Fruit fly (Drosophila melanogaster): ENCODE data around the gene CG2604.

Gene CG2604

DNA sequence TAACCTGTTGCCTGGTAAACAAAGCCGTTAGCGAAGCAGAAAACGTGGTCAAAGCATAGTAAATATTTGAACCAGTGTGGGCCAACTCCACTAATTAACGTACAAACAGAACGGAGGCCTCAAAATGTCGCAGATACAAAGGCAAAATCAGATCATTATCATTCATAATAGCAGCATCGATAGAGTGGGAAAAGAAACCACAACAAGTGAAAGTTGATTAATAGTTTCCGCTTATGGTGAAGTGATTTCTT, 15.1 kb downstream of the CG2604 start (continued):
- TF ChIP-seq CG9876 (GFP tag; optimal IDR thresholded peaks at IDR 0.05) = no peak
- TF ChIP-seq CG3281 (GFP tag; optimal IDR thresholded peaks at IDR 0.05) = no peak
- no peak for TF ChIP-seq H15 (GFP tag; IDR thresholded peaks at IDR 0.05)
- TF ChIP-seq Dbx (GFP tag; IDR thresholded peaks at IDR 0.05) = no peak
- no peak for TF ChIP-seq rib (GFP tag; IDR thresholded peaks at IDR 0.05)
- no peak for TF ChIP-seq ewg (GFP tag; optimal IDR thresholded peaks at IDR 0.05)
- no peak for TF ChIP-seq CG12236 (GFP tag; optimal IDR thresholded peaks at IDR 0.05)
- TF ChIP-seq Ravus (GFP tag; IDR thresholded peaks at IDR 0.05) = no peak
- peak; percentile 20 for TF ChIP-seq CG17568 (GFP tag; optimal IDR thresholded peaks at IDR 0.05)
- TF ChIP-seq chinmo (GFP tag; IDR thresholded peaks at IDR 0.05; ENCODE audit: partially characterized antibody) = no peak
- no peak for TF ChIP-seq CG4328 (GFP tag; optimal IDR thresholded peaks at IDR 0.05)
- no peak for TF ChIP-seq lov (optimal IDR thresholded peaks at IDR 0.05)
- TF ChIP-seq lov (GFP tag; IDR thresholded peaks at IDR 0.05) = no peak
- TF ChIP-seq br (optimal IDR thresholded peaks at IDR 0.05) = no peak
- no peak for TF ChIP-seq Abd-B (GFP tag; optimal IDR thresholded peaks at IDR 0.05)
- no peak for TF ChIP-seq Gug (GFP tag; IDR thresholded peaks at IDR 0.05)
- no peak for TF ChIP-seq CG12769 (tag; optimal IDR thresholded peaks at IDR 0.05)
- TF ChIP-seq HLH3B (GFP tag; IDR thresholded peaks at IDR 0.05) = no peak
- TF ChIP-seq E2f2 (GFP tag; IDR thresholded peaks at IDR 0.05) = no peak
- TF ChIP-seq CG6854 (GFP tag; optimal IDR thresholded peaks at IDR 0.05) = no peak
- TF ChIP-seq otp (GFP tag; IDR thresholded peaks at IDR 0.05) = peak; percentile 36; the same call in 1 of the 3 replicates
- no peak for TF ChIP-seq CG9437 (GFP tag; optimal IDR thresholded peaks at IDR 0.05)
- no peak for TF ChIP-seq Rfx (GFP tag; IDR thresholded peaks at IDR 0.05)

DNA sequence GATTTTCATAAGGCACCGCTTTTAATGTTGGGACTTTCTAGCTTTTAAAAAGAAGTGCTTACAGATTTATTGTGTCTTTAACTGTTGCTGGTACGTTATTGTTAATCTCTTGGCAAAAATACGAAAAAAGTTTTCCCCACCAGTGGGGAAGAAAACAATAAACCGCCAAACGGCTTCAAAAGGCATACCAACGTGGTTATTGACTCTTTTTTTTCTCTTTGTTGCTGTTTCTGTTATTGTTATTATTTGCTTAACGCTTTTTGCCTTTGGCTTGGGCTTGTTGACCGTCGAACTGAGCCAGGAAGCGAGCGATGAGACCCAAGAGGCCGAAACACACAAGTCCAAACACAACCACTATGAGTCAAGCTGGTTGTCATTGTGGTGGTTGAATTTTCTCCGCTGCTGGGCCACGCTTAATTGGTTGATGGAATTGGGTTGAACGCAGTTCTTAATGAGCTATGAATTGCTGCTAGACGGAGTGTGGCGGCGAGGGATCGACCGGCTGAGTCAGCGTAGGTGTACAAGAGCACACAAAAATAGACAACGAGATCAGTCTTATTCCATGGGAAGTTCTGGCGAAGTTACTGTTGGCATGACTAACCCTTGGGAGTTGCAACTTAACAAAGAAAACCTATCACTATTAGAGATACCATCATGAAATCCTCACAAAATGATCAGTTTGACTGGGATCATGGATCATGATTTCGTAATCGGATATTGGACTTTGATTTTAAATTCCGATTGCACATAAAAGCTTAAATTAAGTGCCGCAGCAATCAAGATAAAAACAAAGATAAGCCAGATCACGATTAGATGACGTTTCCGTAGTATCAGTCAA, 15.7 kb downstream of the CG2604 start:
- TF ChIP-seq chinmo (GFP tag; IDR thresholded peaks at IDR 0.05; ENCODE audit: partially characterized antibody) = 0 out of 4 replicates have a peak, but pooled peaks have one; percentile 59
- TF ChIP-seq sqz (GFP tag; optimal IDR thresholded peaks at IDR 0.05) = no peak
- TF ChIP-seq gsb-n (tag; optimal IDR thresholded peaks at IDR 0.05) = peak; percentile 28
- TF ChIP-seq sens (GFP tag) = peak; percentile 68
- 0 out of 3 replicates have a peak, but pooled peaks have one; percentile 47 for TF ChIP-seq CG2199 (GFP tag; IDR thresholded peaks at IDR 0.05)
- peak; percentile 9 for TF ChIP-seq Fer1 (GFP tag; optimal IDR thresholded peaks at IDR 0.05)
- TF ChIP-seq CG7357 (GFP tag; IDR thresholded peaks at IDR 0.05) = no peak
- no peak for TF ChIP-seq CG13894 (tag; optimal IDR thresholded peaks at IDR 0.05)
- TF ChIP-seq CG8290 (GFP tag; optimal IDR thresholded peaks at IDR 0.05) = peak; percentile 8
- TF ChIP-seq CG8290 (tag; optimal IDR thresholded peaks at IDR 0.05) = peak in 1 of 2 experiments; percentile 43
- TF ChIP-seq CG11504 (tag; optimal IDR thresholded peaks at IDR 0.05) = no peak
- TF ChIP-seq CG12071 (GFP tag; optimal IDR thresholded peaks at IDR 0.05) = peak; percentile 37
- TF ChIP-seq pros (GFP tag; optimal IDR thresholded peaks at IDR 0.05) = peak; percentile 30
- peak; percentile 34 for TF ChIP-seq kni (GFP tag; optimal IDR thresholded peaks at IDR 0.05)
- peak; percentile 13; the same call in 1 of the 2 replicates for TF ChIP-seq chm (GFP tag; IDR thresholded peaks at IDR 0.05)
- peak; percentile 82 for TF ChIP-seq sd (tag; optimal IDR thresholded peaks at IDR 0.05)
- no peak for TF ChIP-seq bigmax (GFP tag; optimal IDR thresholded peaks at IDR 0.05)
- TF ChIP-seq Med (GFP tag) = peak; percentile 69
- TF ChIP-seq eve (GFP tag; optimal IDR thresholded peaks at IDR 0.05) = peak in 1 of 2 experiments; percentile 11
- peak; percentile 38 for TF ChIP-seq ATbp (GFP tag; optimal IDR thresholded peaks at IDR 0.05)
- peak; percentile 18 for TF ChIP-seq CG12769 (tag; optimal IDR thresholded peaks at IDR 0.05)
- peak; percentile 1 for TF ChIP-seq CG18599 (GFP tag; optimal IDR thresholded peaks at IDR 0.05)
- peak; percentile 98 for TF ChIP-seq grn (GFP tag; optimal IDR thresholded peaks at IDR 0.05)
- no peak for TF ChIP-seq CG31365 (tag; optimal IDR thresholded peaks at IDR 0.05)
- peak; percentile 1 for TF ChIP-seq CG2678 (tag; optimal IDR thresholded peaks at IDR 0.05)
- 0 out of 2 replicates have a peak, but pooled peaks have one; percentile 22 for TF ChIP-seq stc (GFP tag; IDR thresholded peaks at IDR 0.05)
- peak; percentile 36 for TF ChIP-seq zen (tag; optimal IDR thresholded peaks at IDR 0.05)
- TF ChIP-seq otp (GFP tag; IDR thresholded peaks at IDR 0.05) = 0 out of 3 replicates have a peak, but pooled peaks have one; percentile 13
- TF ChIP-seq CG32532 (GFP tag; IDR thresholded peaks at IDR 0.05) = 0 out of 2 replicates have a peak, but pooled peaks have one; percentile 10
- TF ChIP-seq Awh (GFP tag; IDR thresholded peaks at IDR 0.05) = peak; percentile 67; the same call in 1 of the 2 replicates
